Worm (Caenorhabditis elegans) whole organism, late embryonic: ENCODE measurements around the gene C42C1.3.

Experiments
- che-1 ChIP-seq: sonication (generic microtip); optimal IDR thresholded peaks from 2 replicates; lab custom pipeline; 2016; ENCODE audit warnings: mild to moderate bottlenecking, missing genetic modification characterization, missing compliant biosample characterization
- hlh-30 ChIP-seq: sonication (generic microtip); optimal IDR thresholded peaks from 2 replicates; lab custom pipeline; 2017; ENCODE audit warnings: antibody characterized with exemption, missing genetic modification characterization, missing compliant biosample characterization; ENCODE audit not compliant: insufficient read depth
- tbx-2 ChIP-seq: sonication (generic microtip); optimal IDR thresholded peaks from 2 replicates; lab custom pipeline; 2016; ENCODE audit warnings: missing genetic modification characterization, missing compliant biosample characterization

ce11 chrIV:12268272-12269045 lies 1.8 kb downstream of the C42C1.3 start, which contains the start of the genes ppm-1.H and rpl-34:
- peak; percentile 36 for TF ChIP-seq tbx-2
- TF ChIP-seq hlh-30: peak; percentile 33
- no peak for TF ChIP-seq che-1 (tag; lab: Kevin White, UChicago)
